Fruit fly (Drosophila melanogaster): ENCODE measurements around the gene CG12289.

Gene CG12289

dm6 chr3L:11428390-11428789 is 29.9 kb downstream of the CG12289 start:
- TF ChIP-seq psq (optimal IDR thresholded peaks at IDR 0.05) (no peak), h (optimal IDR thresholded peaks at IDR 0.05) (no peak), insv (optimal IDR thresholded peaks at IDR 0.05) (no peak), Sin3A (optimal IDR thresholded peaks at IDR 0.05) (no peak), ttk (optimal IDR thresholded peaks at IDR 0.05) (no peak), Myc (optimal IDR thresholded peaks at IDR 0.05) (no peak)

- no peak for TF ChIP-seq Sin3A (optimal IDR thresholded peaks at IDR 0.05)
- no peak for TF ChIP-seq Myc (optimal IDR thresholded peaks at IDR 0.05)
- no peak for TF ChIP-seq insv (optimal IDR thresholded peaks at IDR 0.05)
- TF ChIP-seq h (optimal IDR thresholded peaks at IDR 0.05) = no peak
- TF ChIP-seq ttk (optimal IDR thresholded peaks at IDR 0.05) = no peak
- no peak for TF ChIP-seq psq (optimal IDR thresholded peaks at IDR 0.05)
Observed at dm6 chr3L:11424858-11425257, 33.4 kb downstream of the CG12289 start, which contains the start of gene CG7560. TSS of gene CG7560 (plus strand) at chr3L:11425158.

dm6 chr3L:11422338-11422802 is 35.9 kb downstream of the CG12289 start:
- no peak for TF ChIP-seq Sin3A (optimal IDR thresholded peaks at IDR 0.05)
- TF ChIP-seq insv (optimal IDR thresholded peaks at IDR 0.05) = no peak
- no peak for TF ChIP-seq Myc (optimal IDR thresholded peaks at IDR 0.05)
- TF ChIP-seq ttk (optimal IDR thresholded peaks at IDR 0.05) = no peak
- no peak for TF ChIP-seq psq (optimal IDR thresholded peaks at IDR 0.05)
- no peak for TF ChIP-seq h (optimal IDR thresholded peaks at IDR 0.05)

- no peak for TF ChIP-seq Myc (optimal IDR thresholded peaks at IDR 0.05)
- TF ChIP-seq insv (optimal IDR thresholded peaks at IDR 0.05) = no peak
- no peak for TF ChIP-seq psq (optimal IDR thresholded peaks at IDR 0.05)
- TF ChIP-seq Sin3A (optimal IDR thresholded peaks at IDR 0.05) = no peak
- TF ChIP-seq h (optimal IDR thresholded peaks at IDR 0.05) = no peak
- TF ChIP-seq ttk (optimal IDR thresholded peaks at IDR 0.05) = no peak
Observed at dm6 chr3L:11421905-11422304, 36.4 kb downstream of the CG12289 start.

dm6 chr3L:11420976-11421375 is 37.3 kb downstream of the CG12289 start:
- TF ChIP-seq h (optimal IDR thresholded peaks at IDR 0.05) (no peak), Myc (optimal IDR thresholded peaks at IDR 0.05) (no peak), insv (optimal IDR thresholded peaks at IDR 0.05) (no peak), Sin3A (optimal IDR thresholded peaks at IDR 0.05) (no peak), psq (optimal IDR thresholded peaks at IDR 0.05) (no peak), ttk (optimal IDR thresholded peaks at IDR 0.05) (no peak)

dm6 chr3L:11419344-11419743 is 38.9 kb downstream of the CG12289 start:
- no peak for TF ChIP-seq Myc (optimal IDR thresholded peaks at IDR 0.05)

- TF ChIP-seq insv (optimal IDR thresholded peaks at IDR 0.05) (no peak), ttk (optimal IDR thresholded peaks at IDR 0.05) (no peak)
Observed at dm6 chr3L:11418041-11418674, 40.1 kb downstream of the CG12289 start.

dm6 chr3L:11417273-11418040 is 40.8 kb downstream of the CG12289 start:
- TF ChIP-seq ttk (optimal IDR thresholded peaks at IDR 0.05) (no peak), h (optimal IDR thresholded peaks at IDR 0.05) (no peak), insv (optimal IDR thresholded peaks at IDR 0.05) (no peak), Sin3A (optimal IDR thresholded peaks at IDR 0.05) (no peak), Myc (optimal IDR thresholded peaks at IDR 0.05) (no peak), psq (optimal IDR thresholded peaks at IDR 0.05) (no peak)

- TF ChIP-seq Myc (optimal IDR thresholded peaks at IDR 0.05) (no peak), insv (optimal IDR thresholded peaks at IDR 0.05) (no peak), h (optimal IDR thresholded peaks at IDR 0.05) (no peak), psq (optimal IDR thresholded peaks at IDR 0.05) (no peak), ttk (optimal IDR thresholded peaks at IDR 0.05) (no peak), Sin3A (optimal IDR thresholded peaks at IDR 0.05) (no peak)
Observed at dm6 chr3L:11416495-11417272, 41.6 kb downstream of the CG12289 start.

dm6 chr3L:11415382-11415781 is 42.9 kb downstream of the CG12289 start:
- TF ChIP-seq Sin3A (optimal IDR thresholded peaks at IDR 0.05) (no peak), Myc (optimal IDR thresholded peaks at IDR 0.05) (no peak)

dm6 chr3L:11414453-11414852 is 43.8 kb downstream of the CG12289 start:
- TF ChIP-seq insv (optimal IDR thresholded peaks at IDR 0.05) = no peak
- TF ChIP-seq Myc (optimal IDR thresholded peaks at IDR 0.05) = no peak
- TF ChIP-seq psq (optimal IDR thresholded peaks at IDR 0.05) = no peak
- TF ChIP-seq h (optimal IDR thresholded peaks at IDR 0.05) = no peak
- TF ChIP-seq Sin3A (optimal IDR thresholded peaks at IDR 0.05) = no peak
- TF ChIP-seq ttk (optimal IDR thresholded peaks at IDR 0.05) = no peak

dm6 chr3L:11413697-11414096 is 44.6 kb downstream of the CG12289 start:
- TF ChIP-seq psq (optimal IDR thresholded peaks at IDR 0.05) = no peak
- no peak for TF ChIP-seq h (optimal IDR thresholded peaks at IDR 0.05)
- TF ChIP-seq insv (optimal IDR thresholded peaks at IDR 0.05) = no peak
- TF ChIP-seq Myc (optimal IDR thresholded peaks at IDR 0.05) = no peak
- no peak for TF ChIP-seq Sin3A (optimal IDR thresholded peaks at IDR 0.05)
- TF ChIP-seq ttk (optimal IDR thresholded peaks at IDR 0.05) = no peak

All from Kc167 (cell line).